Fruit fly (Drosophila melanogaster) whole organism, embryonic: ENCODE measurements around the gene Tep4.

ENCODE experiments used
- CG11695 ChIP-seq: fragments of 200-800 bp; sonication (Bioruptor generic); IDR thresholded peaks from 3 replicates; pipeline ENCODE4 v1.3.6; 2022; ENCODE audit warnings: missing biosample characterization, missing genetic modification characterization
- CG12659 ChIP-seq: fragments of 200-800 bp; sonication (Bioruptor generic); optimal IDR thresholded peaks from 3 replicates; lab custom pipeline; 2017; ENCODE audit warnings: mild to moderate bottlenecking, missing biosample characterization, missing genetic modification reagents, missing genetic modification characterization
- CG13123 ChIP-seq: fragments of 200-800 bp; sonication (Bioruptor generic); optimal IDR thresholded peaks from 2 replicates; lab custom pipeline; 2016; ENCODE audit warnings: missing biosample characterization, missing genetic modification characterization
- CG14710 ChIP-seq: fragments of 200-800 bp; sonication (Bioruptor generic); optimal IDR thresholded peaks from 3 replicates; lab custom pipeline; 2019; ENCODE audit warnings: missing biosample characterization, mild to moderate bottlenecking, missing genetic modification characterization, moderate library complexity
- CG15514 ChIP-seq: fragments of 200-800 bp; sonication (Bioruptor generic); optimal IDR thresholded peaks from 3 replicates; lab custom pipeline; 2017; ENCODE audit warnings: missing biosample characterization, missing genetic modification characterization, mild to moderate bottlenecking, moderate library complexity, missing genetic modification reagents
- CG1602 ChIP-seq: fragments of 200-800 bp; sonication (Bioruptor generic); optimal IDR thresholded peaks from 3 replicates; lab custom pipeline; 2016; ENCODE audit warnings: missing biosample characterization, missing genetic modification characterization
- CG1647 ChIP-seq: fragments of 200-800 bp; sonication (Bioruptor generic); optimal IDR thresholded peaks from 3 replicates; lab custom pipeline; 2016; ENCODE audit warnings: missing biosample characterization, missing genetic modification characterization
- CG16813 ChIP-seq: fragments of 200-800 bp; sonication (Bioruptor generic); IDR thresholded peaks from 3 replicates; pipeline ENCODE4 v1.3.6; 2022; ENCODE audit warnings: missing biosample characterization, missing genetic modification characterization; ENCODE audit not compliant: partially characterized antibody
- CG17359 ChIP-seq: fragments of 200-800 bp; sonication (Bioruptor generic); optimal IDR thresholded peaks from 3 replicates; lab custom pipeline; 2018; ENCODE audit warnings: missing biosample characterization, mild to moderate bottlenecking, missing genetic modification characterization, moderate library complexity
- CG18011 ChIP-seq: fragments of 200-800 bp; sonication (Bioruptor generic); optimal IDR thresholded peaks from 2 replicates; lab custom pipeline; 2017; ENCODE audit warnings: missing biosample characterization, missing genetic modification characterization, mild to moderate bottlenecking, moderate library complexity, missing genotype
- CG2199 ChIP-seq: fragments of 200-800 bp; sonication (Bioruptor generic); IDR thresholded peaks from 3 replicates; pipeline ENCODE4 v1.3.6; 2022; ENCODE audit warnings: missing biosample characterization, missing genetic modification characterization
- CG30403 ChIP-seq: fragments of 200-800 bp; sonication (Bioruptor generic); optimal IDR thresholded peaks from 3 replicates; lab custom pipeline; 2016; ENCODE audit warnings: missing biosample characterization, missing genetic modification characterization
- CG33213 ChIP-seq: fragments of 200-800 bp; sonication (Bioruptor generic); optimal IDR thresholded peaks from 3 replicates; lab custom pipeline; 2016; ENCODE audit warnings: missing biosample characterization, missing genetic modification characterization
- CG33557 ChIP-seq: fragments of 200-800 bp; sonication (Bioruptor generic); optimal IDR thresholded peaks from 2 replicates; lab custom pipeline; 2019; ENCODE audit warnings: missing biosample characterization, mild to moderate bottlenecking, missing genetic modification characterization, moderate library complexity
- CG34422 ChIP-seq: fragments of 200-800 bp; sonication (Bioruptor generic); IDR thresholded peaks from 3 replicates; pipeline ENCODE4 v1.3.6; 2022; ENCODE audit warnings: missing biosample characterization, missing genetic modification characterization
- CG4854 ChIP-seq: fragments of 200-800 bp; sonication (Bioruptor generic); optimal IDR thresholded peaks from 2 replicates; lab custom pipeline; 2016; ENCODE audit warnings: missing biosample characterization, missing genetic modification characterization, inconsistent platforms
- CG5953 ChIP-seq: fragments of 200-800 bp; sonication (Bioruptor generic); IDR thresholded peaks from 2 replicates; pipeline ENCODE4 v1.3.6; 2022; ENCODE audit warnings: missing biosample characterization, missing genetic modification characterization
- CG9215 ChIP-seq: fragments of 200-800 bp; sonication (Bioruptor generic); IDR thresholded peaks from 2 replicates; pipeline ENCODE4 v1.3.6; 2022; ENCODE audit warnings: missing biosample characterization, missing genetic modification characterization
- D19B ChIP-seq: fragments of 200-800 bp; sonication (Bioruptor generic); optimal IDR thresholded peaks from 2 replicates; lab custom pipeline; 2017; ENCODE audit warnings: missing biosample characterization, mild to moderate bottlenecking, missing genetic modification characterization
- Deaf1 ChIP-seq: fragments of 200-800 bp; optimal IDR thresholded peaks from 3 replicates; lab custom pipeline; 2019; ENCODE audit warnings: missing biosample characterization, mild to moderate bottlenecking, missing genetic modification characterization, moderate library complexity
- Gug ChIP-seq: fragments of 200-800 bp; sonication (Bioruptor generic); IDR thresholded peaks from 4 replicates; pipeline ENCODE4 v1.3.6; 2022; ENCODE audit warnings: missing biosample characterization, missing genetic modification characterization
- Jarid2 ChIP-seq: fragments of 200-800 bp; sonication (Bioruptor generic); optimal IDR thresholded peaks from 3 replicates; lab custom pipeline; 2017; ENCODE audit warnings: mild to moderate bottlenecking, missing biosample characterization, missing genetic modification reagents, missing genetic modification characterization
- Kr ChIP-seq: fragments of 200-800 bp; sonication (Bioruptor generic); optimal IDR thresholded peaks from 2 replicates; lab custom pipeline; 2017; ENCODE audit warnings: missing biosample characterization, mild to moderate bottlenecking, missing genetic modification characterization
- Lhr ChIP-seq: fragments of 200-800 bp; sonication (Bioruptor generic); optimal IDR thresholded peaks from 3 replicates; lab custom pipeline; 2017; ENCODE audit warnings: mild to moderate bottlenecking, missing biosample characterization, missing genetic modification reagents, missing genetic modification characterization
- MESR4 ChIP-seq: fragments of 200-800 bp; sonication (Bioruptor generic); optimal IDR thresholded peaks from 2 replicates; lab custom pipeline; 2018; ENCODE audit warnings: missing biosample characterization, mild to moderate bottlenecking, missing genetic modification characterization, moderate library complexity
- Med ChIP-seq: fragments of 200-800 bp; sonication (Bioruptor generic); peaks from one replicate; lab custom pipeline; 2016; ENCODE audit warnings: missing biosample characterization, missing genetic modification characterization, mild to moderate bottlenecking, inconsistent platforms, moderate library complexity
- Mrtf ChIP-seq: fragments of 200-800 bp; sonication (Bioruptor generic); IDR thresholded peaks from 3 replicates; pipeline ENCODE4 v1.3.6; 2022; ENCODE audit warnings: missing biosample characterization, missing genetic modification characterization
- Six4 ChIP-seq: fragments of 200-800 bp; sonication (Bioruptor generic); optimal IDR thresholded peaks from 2 replicates; lab custom pipeline; 2016; ENCODE audit warnings: missing biosample characterization, missing genetic modification characterization
- Sry-δ ChIP-seq: fragments of 200-800 bp; sonication (Bioruptor generic); optimal IDR thresholded peaks from 2 replicates; lab custom pipeline; 2016; ENCODE audit warnings: missing biosample characterization, missing genetic modification characterization
- Xrp1 ChIP-seq: fragments of 200-800 bp; sonication (Bioruptor generic); IDR thresholded peaks from 2 replicates; pipeline ENCODE4 v1.3.6; 2022; ENCODE audit warnings: missing biosample characterization, missing genetic modification characterization
- bowl ChIP-seq: fragments of 200-800 bp; sonication (Bioruptor generic); IDR thresholded peaks from 2 replicates; pipeline ENCODE4 v1.3.6; 2022; ENCODE audit warnings: missing biosample characterization, missing genetic modification characterization
- dan ChIP-seq: fragments of 200-800 bp; sonication (Bioruptor generic); IDR thresholded peaks from 2 replicates; pipeline ENCODE4 v1.3.6; 2022; ENCODE audit warnings: missing biosample characterization, missing genetic modification characterization
- dati ChIP-seq: fragments of 200-800 bp; sonication (Bioruptor generic); IDR thresholded peaks from 2 replicates; pipeline ENCODE4 v1.3.6; 2022; ENCODE audit warnings: missing biosample characterization, missing genetic modification characterization
- dimm ChIP-seq: fragments of 200-800 bp; sonication (Bioruptor generic); IDR thresholded peaks from 2 replicates; pipeline ENCODE4 v1.3.6; 2022; ENCODE audit warnings: missing biosample characterization, missing genetic modification characterization
- fu2 ChIP-seq: fragments of 200-800 bp; sonication (Bioruptor generic); optimal IDR thresholded peaks from 2 replicates; lab custom pipeline; 2016; ENCODE audit warnings: missing biosample characterization, missing genetic modification characterization
- grau ChIP-seq: fragments of 200-800 bp; optimal IDR thresholded peaks from 3 replicates; lab custom pipeline; 2019; ENCODE audit warnings: missing biosample characterization, mild to moderate bottlenecking, missing genetic modification characterization, moderate library complexity
- hb ChIP-seq: fragments of 200-800 bp; sonication (Bioruptor generic); IDR thresholded peaks from 3 replicates; pipeline ENCODE4 v1.3.6; 2022; ENCODE audit warnings: missing biosample characterization, missing genetic modification characterization; ENCODE audit not compliant: partially characterized antibody
- hth ChIP-seq: fragments of >200 bp; optimal IDR thresholded peaks from 2 replicates; lab custom pipeline; 2017; ENCODE audit warnings: inconsistent platforms
- inv ChIP-seq: fragments of 200-800 bp; sonication (Bioruptor generic); IDR thresholded peaks from 2 replicates; pipeline ENCODE4 v1.3.6; 2022; ENCODE audit warnings: missing biosample characterization, missing genetic modification characterization; ENCODE audit not compliant: partially characterized antibody
- lilli ChIP-seq: fragments of 200-800 bp; sonication (Bioruptor generic); optimal IDR thresholded peaks from 3 replicates; lab custom pipeline; 2016; ENCODE audit warnings: missing biosample characterization, missing genetic modification characterization
- p53 ChIP-seq: fragments of 200-800 bp; sonication (Bioruptor generic); optimal IDR thresholded peaks from 2 replicates; lab custom pipeline; 2016; ENCODE audit warnings: missing biosample characterization, missing genetic modification characterization
- prd ChIP-seq, 3 experiments: fragments of >200 bp in 2 of 3; fragments of 200-800 bp in 1 of 3; sonication (Bioruptor generic) in 1 of 3; optimal IDR thresholded peaks in 2 of 3; IDR thresholded peaks in 1 of 3; 2 replicates in 2 of 3; 3 replicates in 1 of 3; pipeline versions ENCODE4 v1.3.6 to Lab custom; 2017 to 2022; ENCODE audit warnings: missing biosample characterization in 1 of 3, missing genetic modification characterization in 1 of 3
- seq ChIP-seq: fragments of 200-800 bp; sonication (Bioruptor generic); IDR thresholded peaks from 2 replicates; pipeline ENCODE4 v1.3.6; 2022; ENCODE audit warnings: missing biosample characterization, missing genetic modification characterization
- so ChIP-seq: fragments of 200-800 bp; sonication (Bioruptor generic); IDR thresholded peaks from 3 replicates; pipeline ENCODE4 v1.3.6; 2022; ENCODE audit warnings: missing biosample characterization, missing genetic modification characterization
- sob ChIP-seq: fragments of 200-800 bp; sonication (Bioruptor generic); IDR thresholded peaks from 2 replicates; pipeline ENCODE4 v1.3.6; 2022; ENCODE audit warnings: missing biosample characterization, missing genetic modification characterization
- wor ChIP-seq: fragments of 200-800 bp; sonication (Bioruptor generic); IDR thresholded peaks from 2 replicates; pipeline ENCODE4 v1.3.6; 2022; ENCODE audit warnings: missing biosample characterization, missing genetic modification characterization
- yki ChIP-seq: fragments of >200 bp; optimal IDR thresholded peaks from 3 replicates; lab custom pipeline; 2018
- zen ChIP-seq: fragments of 200-800 bp; sonication (Bioruptor generic); optimal IDR thresholded peaks from 3 replicates; lab custom pipeline; 2018; ENCODE audit warnings: missing biosample characterization, mild to moderate bottlenecking, missing genetic modification characterization, moderate library complexity
- zf30C ChIP-seq: fragments of 200-800 bp; sonication (Bioruptor generic); optimal IDR thresholded peaks from 3 replicates; lab custom pipeline; 2018; ENCODE audit warnings: missing biosample characterization, mild to moderate bottlenecking, missing genetic modification characterization

Gene Tep4

DNA sequence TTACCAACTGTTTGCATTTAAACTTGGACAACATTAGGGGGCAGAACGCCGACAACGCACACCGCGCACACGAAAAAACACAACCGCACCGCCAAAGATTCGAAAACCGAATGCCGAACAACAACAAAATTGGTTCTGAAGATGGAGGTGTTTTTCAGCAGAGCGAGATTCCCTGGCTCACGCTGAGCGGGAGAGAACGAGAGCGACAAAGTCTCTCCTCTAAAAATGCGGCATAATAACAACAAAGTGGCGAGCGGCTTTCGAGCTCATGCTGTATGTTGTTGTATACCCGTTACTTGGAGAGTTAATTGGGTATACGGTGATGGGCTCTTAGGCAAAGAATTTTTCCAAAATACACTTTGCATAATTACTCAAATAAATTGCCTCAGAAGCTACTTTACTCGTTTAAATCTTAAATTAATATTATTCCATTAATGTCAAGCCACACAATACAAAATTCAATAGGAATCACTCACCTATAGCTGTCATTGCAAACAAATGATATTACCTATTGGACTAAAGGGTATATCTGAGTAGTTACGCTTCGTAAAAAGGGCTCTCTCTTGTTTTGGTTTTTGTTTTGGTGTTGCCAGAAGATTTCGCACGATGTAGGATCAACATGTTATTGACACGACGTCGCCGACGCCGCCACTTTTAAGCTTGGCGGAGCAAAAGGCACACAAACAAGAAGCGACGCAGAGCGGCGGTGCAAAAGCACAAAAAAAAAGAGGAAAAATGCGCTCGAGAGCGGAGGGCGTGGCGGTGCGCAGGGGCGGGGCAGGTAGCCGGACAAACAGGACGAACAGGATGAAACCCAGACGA lies 24.4 kb downstream of the Tep4 start (continued):
- TF ChIP-seq CG30403 (GFP tag; lab: Kevin White, UChicago) (peak; percentile 69), lilli (GFP tag; lab: Kevin White, UChicago) (peak; percentile 87), CG1647 (GFP tag; lab: Kevin White, UChicago) (peak; percentile 19), p53 (GFP tag; lab: Kevin White, UChicago) (no peak), zen (tag; lab: Kevin White, UChicago) (no peak), CG4854 (GFP tag; lab: Kevin White, UChicago) (peak; percentile 51), dimm (GFP tag; lab: Robert Waterston, UW) (no peak), CG1602 (GFP tag; lab: Kevin White, UChicago) (peak; percentile 49), prd (optimal IDR thresholded peaks at IDR 0.05; lab: Kevin White, UChicago) (no peak), prd (GFP tag; IDR thresholded peaks at IDR 0.05; lab: Robert Waterston, UW) (peak; percentile 74), CG14710 (peak; percentile 37), CG33213 (no peak), dati (GFP tag; lab: Robert Waterston, UW) (no peak), Gug (GFP tag; lab: Robert Waterston, UW) (peak; percentile 35; the same call in 1 of the 4 replicates), Six4 (GFP tag; lab: Kevin White, UChicago) (no peak), hb (no peak), inv (GFP tag; lab: Robert Waterston, UW) (no peak), yki (lab: Kevin White, UChicago) (peak; percentile 46), dan (GFP tag; lab: Robert Waterston, UW) (no peak), so (GFP tag; lab: Robert Waterston, UW) (0 out of 3 replicates have a peak, but pooled peaks have one; percentile 58), CG13123 (GFP tag; lab: Kevin White, UChicago) (peak; percentile 14), CG18011 (GFP tag; lab: Kevin White, UChicago) (peak; percentile 27), CG34422 (peak; percentile 69; the same call in 2 of the 3 replicates), bowl (GFP tag; lab: Robert Waterston, UW) (no peak), Lhr (GFP tag; lab: Kevin White, UChicago) (no peak), Kr (GFP tag; lab: Kevin White, UChicago) (no peak), CG11695 (GFP tag; lab: Robert Waterston, UW) (peak; percentile 55; the same call in 2 of the 3 replicates), D19B (GFP tag; lab: Kevin White, UChicago) (peak; percentile 100), sob (GFP tag; lab: Robert Waterston, UW) (peak; percentile 28; the same call in 1 of the 2 replicates), Jarid2 (no peak), CG5953 (GFP tag; lab: Robert Waterston, UW) (no peak; the same call in 1 of the 2 replicates), wor (no peak), CG12659 (peak; percentile 66), Med (peak; percentile 73), grau (tag; lab: Kevin White, UChicago) (peak; percentile 77), CG16813 (GFP tag; lab: Robert Waterston, UW) (no peak), Deaf1 (peak; percentile 22), Xrp1 (GFP tag; lab: Robert Waterston, UW) (peak; percentile 67; the same call in 1 of the 2 replicates), CG2199 (GFP tag; lab: Robert Waterston, UW) (0 out of 3 replicates have a peak, but pooled peaks have one; percentile 15), Sry-δ (GFP tag; lab: Kevin White, UChicago) (peak; percentile 2), fu2 (GFP tag; lab: Kevin White, UChicago) (peak; percentile 22), seq (GFP tag; lab: Robert Waterston, UW) (no peak), MESR4 (no peak), CG15514 (peak; percentile 66), CG17359 (tag; lab: Kevin White, UChicago) (peak; percentile 70), Mrtf (0 out of 3 replicates have a peak, but pooled peaks have one; percentile 8), CG9215 (GFP tag; lab: Robert Waterston, UW) (peak; percentile 63), CG33557 (peak; percentile 27), zf30C (GFP tag; lab: Kevin White, UChicago) (no peak), hth (lab: Kevin White, UChicago) (no peak)
